Fruit fly (Drosophila melanogaster): Measurements from ENCODE around the gene CG10211.

Gene CG10211

dm6 chr2L:18557965-18558537 is 40.8 kb downstream of the CG10211 start:
- TF ChIP-seq gl (tag; optimal IDR thresholded peaks at IDR 0.05) (no peak), Pif1B (GFP tag; optimal IDR thresholded peaks at IDR 0.05) (peak; percentile 35), rn (GFP tag; IDR thresholded peaks at IDR 0.05) (peak; percentile 58; the same call in 1 of the 2 replicates), CG8159 (tag; optimal IDR thresholded peaks at IDR 0.05) (peak; percentile 80), CG32121 (GFP tag; IDR thresholded peaks at IDR 0.05) (peak; percentile 86), fd96Ca (GFP tag; IDR thresholded peaks at IDR 0.05) (peak; percentile 53; the same call in 1 of the 3 replicates), CG34367 (tag; optimal IDR thresholded peaks at IDR 0.05) (peak; percentile 22), D1 (tag; optimal IDR thresholded peaks at IDR 0.05) (no peak), CG9948 (tag; optimal IDR thresholded peaks at IDR 0.05) (peak; percentile 63), CG4496 (GFP tag; IDR thresholded peaks at IDR 0.05) (peak; percentile 79), CG15710 (tag; optimal IDR thresholded peaks at IDR 0.05) (peak; percentile 64), CG10348 (GFP tag; IDR thresholded peaks at IDR 0.05) (peak; percentile 40; the same call in 1 of the 2 replicates), CG8301 (tag; optimal IDR thresholded peaks at IDR 0.05) (peak; percentile 69), CG12605 (GFP tag; IDR thresholded peaks at IDR 0.05) (peak; percentile 81), CG17806 (tag; optimal IDR thresholded peaks at IDR 0.05) (peak; percentile 67), Snoo (tag; optimal IDR thresholded peaks at IDR 0.05) (peak; percentile 58), EcR (GFP tag; optimal IDR thresholded peaks at IDR 0.05) (peak; percentile 42), Ets98B (GFP tag; IDR thresholded peaks at IDR 0.05) (peak; percentile 78), CG14655 (GFP tag; optimal IDR thresholded peaks at IDR 0.05) (peak; percentile 77), Pif1A (GFP tag; optimal IDR thresholded peaks at IDR 0.05) (peak; percentile 46), CG13204 (GFP tag; optimal IDR thresholded peaks at IDR 0.05) (no peak)

- TF ChIP-seq CG34367 (tag; optimal IDR thresholded peaks at IDR 0.05) (no peak), fd96Ca (GFP tag; IDR thresholded peaks at IDR 0.05) (no peak), CG32121 (GFP tag; IDR thresholded peaks at IDR 0.05) (no peak), CG14655 (GFP tag; optimal IDR thresholded peaks at IDR 0.05) (no peak), CG15710 (tag; optimal IDR thresholded peaks at IDR 0.05) (no peak), EcR (GFP tag; optimal IDR thresholded peaks at IDR 0.05) (no peak), rn (GFP tag; IDR thresholded peaks at IDR 0.05) (no peak)
Observed at dm6 chr2L:18559084-18559483, 41.8 kb downstream of the CG10211 start.

- TF ChIP-seq CG9948 (tag; optimal IDR thresholded peaks at IDR 0.05) (no peak), CG17806 (tag; optimal IDR thresholded peaks at IDR 0.05) (no peak), gl (tag; optimal IDR thresholded peaks at IDR 0.05) (no peak), EcR (GFP tag; optimal IDR thresholded peaks at IDR 0.05) (no peak), CG10348 (GFP tag; IDR thresholded peaks at IDR 0.05) (no peak), CG13204 (GFP tag; optimal IDR thresholded peaks at IDR 0.05) (no peak), Ets98B (GFP tag; IDR thresholded peaks at IDR 0.05) (no peak), CG32121 (GFP tag; IDR thresholded peaks at IDR 0.05) (no peak), CG34367 (tag; optimal IDR thresholded peaks at IDR 0.05) (no peak), Snoo (tag; optimal IDR thresholded peaks at IDR 0.05) (no peak), CG14655 (GFP tag; optimal IDR thresholded peaks at IDR 0.05) (no peak), CG12605 (GFP tag; IDR thresholded peaks at IDR 0.05) (no peak), CG8159 (tag; optimal IDR thresholded peaks at IDR 0.05) (no peak), CG8301 (tag; optimal IDR thresholded peaks at IDR 0.05) (no peak), Pif1B (GFP tag; optimal IDR thresholded peaks at IDR 0.05) (no peak)
Observed at dm6 chr2L:18561018-18561417, 43.7 kb downstream of the CG10211 start.

dm6 chr2L:18561522-18562119 is 44.3 kb downstream of the CG10211 start:
- TF ChIP-seq CG13204 (GFP tag; optimal IDR thresholded peaks at IDR 0.05) (peak; percentile 10), rn (GFP tag; IDR thresholded peaks at IDR 0.05) (no peak), CG4496 (GFP tag; IDR thresholded peaks at IDR 0.05) (0 out of 3 replicates have a peak, but pooled peaks have one; percentile 40), CG15710 (tag; optimal IDR thresholded peaks at IDR 0.05) (no peak), CG10348 (GFP tag; IDR thresholded peaks at IDR 0.05) (no peak), CG32121 (GFP tag; IDR thresholded peaks at IDR 0.05) (0 out of 2 replicates have a peak, but pooled peaks have one; percentile 20), Ets98B (GFP tag; IDR thresholded peaks at IDR 0.05) (no peak), Pif1A (GFP tag; optimal IDR thresholded peaks at IDR 0.05) (no peak), EcR (GFP tag; optimal IDR thresholded peaks at IDR 0.05) (peak; percentile 86), fd96Ca (GFP tag; IDR thresholded peaks at IDR 0.05) (peak; percentile 27; the same call in 1 of the 3 replicates), CG34367 (tag; optimal IDR thresholded peaks at IDR 0.05) (no peak), Snoo (tag; optimal IDR thresholded peaks at IDR 0.05) (peak; percentile 69), Pif1B (GFP tag; optimal IDR thresholded peaks at IDR 0.05) (no peak), CG8301 (tag; optimal IDR thresholded peaks at IDR 0.05) (no peak), CG8159 (tag; optimal IDR thresholded peaks at IDR 0.05) (no peak)

dm6 chr2L:18562573-18562972 is 45.3 kb downstream of the CG10211 start:
- no peak for TF ChIP-seq CG8301 (tag; optimal IDR thresholded peaks at IDR 0.05)
- peak; percentile 4; the same call in 1 of the 2 replicates for TF ChIP-seq CG12605 (GFP tag; IDR thresholded peaks at IDR 0.05)

dm6 chr2L:18563020-18563546 is 45.8 kb downstream of the CG10211 start:
- peak; percentile 52 for TF ChIP-seq CG15710 (tag; optimal IDR thresholded peaks at IDR 0.05)
- peak; percentile 41 for TF ChIP-seq CG17806 (tag; optimal IDR thresholded peaks at IDR 0.05)
- peak; percentile 25 for TF ChIP-seq CG34367 (tag; optimal IDR thresholded peaks at IDR 0.05)
- TF ChIP-seq Pif1A (GFP tag; optimal IDR thresholded peaks at IDR 0.05) = peak; percentile 61
- TF ChIP-seq CG8159 (tag; optimal IDR thresholded peaks at IDR 0.05) = peak; percentile 50
- peak; percentile 60 for TF ChIP-seq CG8301 (tag; optimal IDR thresholded peaks at IDR 0.05)
- TF ChIP-seq CG10348 (GFP tag; IDR thresholded peaks at IDR 0.05) = no peak
- no peak for TF ChIP-seq Snoo (tag; optimal IDR thresholded peaks at IDR 0.05)
- TF ChIP-seq CG4496 (GFP tag; IDR thresholded peaks at IDR 0.05) = peak; percentile 80
- TF ChIP-seq Pif1B (GFP tag; optimal IDR thresholded peaks at IDR 0.05) = peak; percentile 47
- peak; percentile 94 for TF ChIP-seq CG12605 (GFP tag; IDR thresholded peaks at IDR 0.05)
- TF ChIP-seq CG13204 (GFP tag; optimal IDR thresholded peaks at IDR 0.05) = peak; percentile 76
- TF ChIP-seq CG9948 (tag; optimal IDR thresholded peaks at IDR 0.05) = peak; percentile 14
- no peak for TF ChIP-seq rn (GFP tag; IDR thresholded peaks at IDR 0.05)
- peak; percentile 63; the same call in 1 of the 3 replicates for TF ChIP-seq fd96Ca (GFP tag; IDR thresholded peaks at IDR 0.05)
- peak; percentile 72 for TF ChIP-seq CG32121 (GFP tag; IDR thresholded peaks at IDR 0.05)
- TF ChIP-seq gl (tag; optimal IDR thresholded peaks at IDR 0.05) = peak; percentile 90
- peak; percentile 80 for TF ChIP-seq Ets98B (GFP tag; IDR thresholded peaks at IDR 0.05)
- TF ChIP-seq CG14655 (GFP tag; optimal IDR thresholded peaks at IDR 0.05) = peak; percentile 61
- TF ChIP-seq D1 (tag; optimal IDR thresholded peaks at IDR 0.05) = no peak
- peak; percentile 2 for TF ChIP-seq EcR (GFP tag; optimal IDR thresholded peaks at IDR 0.05)

Measured in whole organism, pupa.